Fruit fly (Drosophila melanogaster): ENCODE results near the gene CG4119.

The CG4119 gene

DNA sequence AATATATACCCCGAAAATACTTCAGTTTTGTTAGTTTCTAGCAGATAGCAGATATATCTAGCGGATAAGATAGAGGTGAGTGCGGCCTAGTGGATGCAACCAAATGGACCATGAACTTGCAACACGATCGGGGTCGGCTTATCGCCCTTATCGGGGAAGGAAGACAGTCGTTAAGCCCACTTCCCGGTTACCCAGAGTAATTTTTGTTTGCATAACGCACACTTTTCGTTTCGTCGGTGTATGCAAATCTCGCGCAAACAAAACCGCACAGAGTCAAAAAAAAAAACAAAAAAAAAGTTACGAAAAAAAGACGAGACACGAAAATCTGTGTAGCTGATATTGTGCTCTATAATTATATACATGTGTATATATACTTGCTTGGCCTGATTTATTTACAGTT lies 47.1 kb downstream of the CG4119 start:
- TF ChIP-seq Ets98B (GFP tag; IDR thresholded peaks at IDR 0.05) (no peak), CG32121 (GFP tag; IDR thresholded peaks at IDR 0.05) (no peak), CG15710 (tag; optimal IDR thresholded peaks at IDR 0.05) (no peak), rn (GFP tag; IDR thresholded peaks at IDR 0.05) (no peak), Snoo (tag; optimal IDR thresholded peaks at IDR 0.05) (no peak), CG13204 (GFP tag; optimal IDR thresholded peaks at IDR 0.05) (no peak), CG12605 (GFP tag; IDR thresholded peaks at IDR 0.05) (no peak), CG4496 (GFP tag; IDR thresholded peaks at IDR 0.05) (no peak), CG8159 (tag; optimal IDR thresholded peaks at IDR 0.05) (no peak), CG9948 (tag; optimal IDR thresholded peaks at IDR 0.05) (no peak), CG34367 (tag; optimal IDR thresholded peaks at IDR 0.05) (no peak), CG8301 (tag; optimal IDR thresholded peaks at IDR 0.05) (no peak)

DNA sequence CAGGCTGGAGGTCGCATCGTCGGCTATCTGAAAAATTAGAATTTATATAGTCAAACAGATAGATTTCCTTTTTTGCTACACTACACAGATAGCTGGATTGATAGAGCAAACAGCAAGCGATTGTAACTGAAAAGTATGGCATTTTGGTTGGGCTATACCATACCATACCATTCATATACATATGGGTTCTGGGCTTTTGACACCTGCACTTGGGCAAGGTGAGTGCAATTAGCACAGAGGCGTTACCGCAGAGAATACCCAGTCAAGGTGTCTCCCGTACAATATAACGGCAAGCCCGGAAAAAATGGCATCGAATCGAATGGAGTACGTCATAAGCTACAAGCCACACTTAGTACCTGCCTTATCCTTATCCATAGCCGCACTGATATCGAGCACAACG lies 48.9 kb downstream of the CG4119 start:
- no peak for TF ChIP-seq EcR (GFP tag; optimal IDR thresholded peaks at IDR 0.05)

DNA sequence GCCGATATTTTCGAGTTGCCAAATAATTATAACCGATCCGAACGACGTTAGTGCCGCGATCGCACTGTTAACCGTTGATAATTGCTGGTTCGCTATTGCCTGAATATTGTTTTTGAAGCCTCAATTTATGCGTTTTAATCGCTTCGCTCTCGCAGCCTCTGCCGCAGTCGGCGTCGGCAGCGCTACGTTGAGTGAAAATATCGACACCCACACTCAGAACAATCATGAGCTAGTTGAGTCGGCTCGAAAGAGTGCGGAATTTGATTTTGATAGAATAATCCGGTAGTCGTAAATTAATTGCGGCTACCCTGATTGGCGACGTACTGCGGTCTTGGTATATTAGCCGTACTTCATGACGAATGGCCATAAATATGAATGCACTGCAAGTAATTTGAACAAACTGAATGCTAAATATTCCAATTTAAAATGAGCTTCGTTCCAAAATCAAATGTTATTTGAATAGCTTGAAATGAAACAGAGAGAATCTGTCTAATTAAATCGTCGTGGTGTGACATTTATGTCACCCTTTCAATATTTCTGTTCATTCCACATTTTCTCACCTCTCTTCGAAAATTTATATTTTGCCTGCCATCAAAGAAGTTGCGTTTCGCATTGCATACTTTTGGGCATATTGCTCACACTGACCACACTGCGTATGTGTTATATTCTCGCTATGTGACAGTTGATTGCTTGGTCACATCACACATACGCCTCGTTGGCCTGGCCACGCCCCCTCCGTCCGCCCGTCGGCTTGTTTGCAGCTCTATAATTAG lies 49.8 kb downstream of the CG4119 start:
- TF ChIP-seq CG17806 (tag; optimal IDR thresholded peaks at IDR 0.05), result no peak
- TF ChIP-seq CG4496 (GFP tag; IDR thresholded peaks at IDR 0.05), result peak; percentile 73

DNA sequence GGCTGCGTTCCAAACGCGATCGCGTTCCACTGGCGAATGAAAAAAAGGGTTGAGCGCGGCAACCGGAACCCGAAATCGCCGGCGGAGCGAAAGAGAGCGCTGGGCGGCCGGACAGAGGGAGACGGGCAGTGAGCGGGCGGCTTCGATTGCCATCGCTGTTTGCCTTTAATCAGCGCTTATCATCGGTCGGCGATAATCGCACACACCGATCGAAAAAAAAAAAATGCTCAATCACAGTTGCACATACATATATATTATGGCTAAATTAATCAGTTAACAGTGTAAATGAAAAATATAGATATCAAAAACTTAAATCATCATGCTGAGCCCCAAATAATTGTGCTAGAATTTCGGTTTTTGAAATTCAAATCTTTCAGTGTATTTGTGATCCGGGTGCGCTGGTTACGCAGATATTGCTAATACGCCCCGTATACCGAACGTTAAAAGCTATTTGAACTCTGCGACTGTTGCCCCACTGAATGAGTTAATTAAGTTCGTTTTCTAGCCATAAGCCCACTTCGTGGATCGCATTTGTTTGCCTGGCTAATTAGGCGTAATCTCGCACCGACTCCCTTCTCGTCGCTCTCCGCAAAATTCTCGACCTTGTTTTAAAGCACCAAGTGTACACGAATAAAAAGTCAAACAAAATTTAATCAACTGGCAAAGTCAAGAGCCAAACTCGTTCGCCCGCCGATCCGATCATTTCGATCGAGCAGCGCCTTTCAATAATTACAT lies 52.1 kb downstream of the CG4119 start, which contains the start of gene CG33080:
Gene CG33080 (minus strand): TSS at position 38 of the 735 bp plus-strand sequence.
- TF ChIP-seq CG15710 (tag; optimal IDR thresholded peaks at IDR 0.05) (no peak), CG13204 (GFP tag; optimal IDR thresholded peaks at IDR 0.05) (peak; percentile 21), CG12605 (GFP tag; IDR thresholded peaks at IDR 0.05) (no peak)

DNA sequence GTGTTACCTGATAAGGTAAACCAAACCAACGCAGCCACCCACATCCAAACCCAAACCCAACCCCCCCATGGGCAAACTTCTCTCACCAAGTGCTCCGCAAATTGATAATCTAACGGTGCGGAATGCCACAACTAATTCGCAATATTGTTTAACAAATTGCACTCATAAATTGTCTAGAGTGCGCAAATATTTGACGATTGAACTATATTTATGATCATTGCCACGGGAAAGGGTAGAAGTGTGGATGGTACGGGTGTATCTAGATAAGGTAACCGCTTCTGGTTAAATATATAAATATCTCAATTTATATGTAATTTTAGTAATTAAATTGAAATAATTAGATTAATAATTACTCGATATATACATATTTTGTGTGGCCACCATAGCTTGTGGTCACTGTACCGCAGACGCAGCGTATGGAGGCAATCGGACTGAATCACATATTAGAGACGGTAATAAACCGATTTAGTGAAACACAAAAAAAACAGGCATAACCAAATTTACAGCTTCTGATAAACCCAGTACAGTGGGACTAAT lies 52.7 kb downstream of the CG4119 start:
- TF ChIP-seq CG15710 (tag; optimal IDR thresholded peaks at IDR 0.05) (peak; percentile 19), CG32121 (GFP tag; IDR thresholded peaks at IDR 0.05) (peak; percentile 50; the same call in 1 of the 2 replicates), CG34367 (tag; optimal IDR thresholded peaks at IDR 0.05) (no peak), Pif1A (GFP tag; optimal IDR thresholded peaks at IDR 0.05) (no peak), CG17806 (tag; optimal IDR thresholded peaks at IDR 0.05) (no peak), CG13204 (GFP tag; optimal IDR thresholded peaks at IDR 0.05) (no peak), EcR (GFP tag; optimal IDR thresholded peaks at IDR 0.05) (no peak), Ets98B (GFP tag; IDR thresholded peaks at IDR 0.05) (peak; percentile 68), CG12605 (GFP tag; IDR thresholded peaks at IDR 0.05) (peak; percentile 45; the same call in 1 of the 2 replicates), CG14655 (GFP tag; optimal IDR thresholded peaks at IDR 0.05) (no peak), D1 (tag; optimal IDR thresholded peaks at IDR 0.05) (no peak), CG10348 (GFP tag; IDR thresholded peaks at IDR 0.05) (no peak), CG8301 (tag; optimal IDR thresholded peaks at IDR 0.05) (no peak), Snoo (tag; optimal IDR thresholded peaks at IDR 0.05) (no peak), CG4496 (GFP tag; IDR thresholded peaks at IDR 0.05) (0 out of 3 replicates have a peak, but pooled peaks have one; percentile 35), CG8159 (tag; optimal IDR thresholded peaks at IDR 0.05) (no peak), Pif1B (GFP tag; optimal IDR thresholded peaks at IDR 0.05) (peak; percentile 7), CG9948 (tag; optimal IDR thresholded peaks at IDR 0.05) (no peak), rn (GFP tag; IDR thresholded peaks at IDR 0.05) (no peak), gl (tag; optimal IDR thresholded peaks at IDR 0.05) (no peak), fd96Ca (GFP tag; IDR thresholded peaks at IDR 0.05) (no peak; the same call in 2 of the 3 replicates)
